Worm (Caenorhabditis elegans): ENCODE measurements around the gene Y54F10BM.20.

Y54F10BM.20 gene

ce11 chrIII:2265986-2266701, 41.9 kb upstream of the Y54F10BM.20 start, which contains the start of gene fbxa-9:
TSS of gene fbxa-9 (plus strand) at chrIII:2266651.
- TF ChIP-seq unc-62 (GFP tag; optimal IDR thresholded peaks at IDR 0.05) (no peak), elt-1 (tag; optimal IDR thresholded peaks at IDR 0.05) (no peak), nhr-11 (tag; optimal IDR thresholded peaks at IDR 0.05) (no peak), jun-1 (tag; optimal IDR thresholded peaks at IDR 0.05) (no peak), ceh-16 (tag; optimal IDR thresholded peaks at IDR 0.05) (no peak), elt-2 (tag; optimal IDR thresholded peaks at IDR 0.05) (peak; percentile 81), lin-39 (tag; optimal IDR thresholded peaks at IDR 0.05) (no peak), nhr-76 (tag; optimal IDR thresholded peaks at IDR 0.05) (no peak), pqm-1 (tag; optimal IDR thresholded peaks at IDR 0.05) (peak; percentile 74)

ce11 chrIII:2272075-2272474, 36.0 kb upstream of the Y54F10BM.20 start, which contains the start of gene fbxa-48:
TSS of gene fbxa-48 (minus strand) at chrIII:2272175.
- peak; percentile 38 for TF ChIP-seq elt-2 (tag; optimal IDR thresholded peaks at IDR 0.05)
- TF ChIP-seq pqm-1 (tag; optimal IDR thresholded peaks at IDR 0.05): peak; percentile 2
- TF ChIP-seq unc-62 (GFP tag; optimal IDR thresholded peaks at IDR 0.05): no peak

ce11 chrIII:2272732-2273131, 35.3 kb upstream of the Y54F10BM.20 start, which contains the start of gene fbxa-39:
TSS of gene fbxa-39 (plus strand) at chrIII:2273032.
- no peak for TF ChIP-seq lin-15B (tag; optimal IDR thresholded peaks at IDR 0.05)

ce11 chrIII:2276842-2277241, 31.2 kb upstream of the Y54F10BM.20 start, which contains the start of gene Y54F10BM.21:
TSS of gene Y54F10BM.21 (plus strand) at chrIII:2277142.
- TF ChIP-seq ceh-82 (tag; optimal IDR thresholded peaks at IDR 0.05): no peak
- TF ChIP-seq nhr-67 (tag; optimal IDR thresholded peaks at IDR 0.05): no peak
- no peak for TF ChIP-seq nhr-77 (tag; optimal IDR thresholded peaks at IDR 0.05)
- no peak for TF ChIP-seq lsy-12 (tag; optimal IDR thresholded peaks at IDR 0.05)
- TF ChIP-seq R02D3.7 (tag; optimal IDR thresholded peaks at IDR 0.05): no peak
- TF ChIP-seq eor-1 (tag; optimal IDR thresholded peaks at IDR 0.05): no peak
- no peak for TF ChIP-seq pha-4 (tag; optimal IDR thresholded peaks at IDR 0.05)
- TF ChIP-seq snpc-4 (tag; optimal IDR thresholded peaks at IDR 0.05): no peak
- no peak for TF ChIP-seq ceh-16 (tag; optimal IDR thresholded peaks at IDR 0.05)
- TF ChIP-seq sea-2 (GFP tag; optimal IDR thresholded peaks at IDR 0.05): no peak
- TF ChIP-seq nhr-28 (tag; optimal IDR thresholded peaks at IDR 0.05): no peak
- TF ChIP-seq nhr-25 (tag; optimal IDR thresholded peaks at IDR 0.05): no peak
- TF ChIP-seq lin-15B (tag; optimal IDR thresholded peaks at IDR 0.05): no peak
- no peak for TF ChIP-seq nhr-43 (tag; optimal IDR thresholded peaks at IDR 0.05; ENCODE audit: poor library complexity, severe bottlenecking)
- no peak for TF ChIP-seq ztf-4 (tag; optimal IDR thresholded peaks at IDR 0.05)
- TF ChIP-seq skn-1 (tag; optimal IDR thresholded peaks at IDR 0.05): no peak
- no peak for TF ChIP-seq nhr-11 (tag; optimal IDR thresholded peaks at IDR 0.05)
- no peak for TF ChIP-seq nfya-1 (tag; optimal IDR thresholded peaks at IDR 0.05; ENCODE audit: insufficient read depth)
- TF ChIP-seq hmg-11 (tag; optimal IDR thresholded peaks at IDR 0.05): no peak
- TF ChIP-seq elt-2 (tag; optimal IDR thresholded peaks at IDR 0.05): no peak

ce11 chrIII:2279457-2279856, 28.6 kb upstream of the Y54F10BM.20 start, which contains the start of gene Y54F10BM.23:
TSS of gene Y54F10BM.23 (minus strand) at chrIII:2279557.
- TF ChIP-seq ceh-9 (tag; optimal IDR thresholded peaks at IDR 0.05) (no peak), unc-62 (GFP tag; optimal IDR thresholded peaks at IDR 0.05) (no peak), pqm-1 (tag; optimal IDR thresholded peaks at IDR 0.05) (no peak), R02D3.7 (tag; optimal IDR thresholded peaks at IDR 0.05) (no peak), nhr-28 (tag; optimal IDR thresholded peaks at IDR 0.05) (no peak), lin-15B (tag; optimal IDR thresholded peaks at IDR 0.05) (no peak), fos-1 (tag; optimal IDR thresholded peaks at IDR 0.05) (no peak), ceh-82 (tag; optimal IDR thresholded peaks at IDR 0.05) (no peak), elt-1 (tag; optimal IDR thresholded peaks at IDR 0.05) (no peak), lin-39 (tag; optimal IDR thresholded peaks at IDR 0.05) (no peak)

- TF ChIP-seq aly-2 (tag; optimal IDR thresholded peaks at IDR 0.05) (no peak), nhr-11 (tag; optimal IDR thresholded peaks at IDR 0.05) (no peak), elt-3 (tag; optimal IDR thresholded peaks at IDR 0.05) (no peak), sea-2 (GFP tag; optimal IDR thresholded peaks at IDR 0.05) (no peak), mdl-1 (tag; optimal IDR thresholded peaks at IDR 0.05) (no peak), elt-2 (tag; optimal IDR thresholded peaks at IDR 0.05) (no peak), eor-1 (tag; optimal IDR thresholded peaks at IDR 0.05) (no peak), ZK546.5 (tag; optimal IDR thresholded peaks at IDR 0.05) (no peak), pha-4 (tag; optimal IDR thresholded peaks at IDR 0.05) (no peak), nhr-28 (tag; optimal IDR thresholded peaks at IDR 0.05) (no peak), nhr-23 (tag; optimal IDR thresholded peaks at IDR 0.05) (no peak), unc-62 (GFP tag; optimal IDR thresholded peaks at IDR 0.05) (no peak), nhr-77 (tag; optimal IDR thresholded peaks at IDR 0.05) (no peak), nhr-76 (tag; optimal IDR thresholded peaks at IDR 0.05) (no peak)
Measured at ce11 chrIII:2280569-2280968, 27.5 kb upstream of the Y54F10BM.20 start, which contains the start of gene Y54F10BM.22. TSS of gene Y54F10BM.22 (plus strand) at chrIII:2280899.

Measured in whole organism, L3 larva.